Worm (Caenorhabditis elegans): ENCODE results near the gene bus-18.

Gene bus-18

ce11 chrV:11779310-11779709 lies 5.8 kb downstream of the bus-18 start:
- no peak for TF ChIP-seq flt-1 (GFP tag; IDR thresholded peaks at IDR 0.05)
- no peak for TF ChIP-seq B0310.2 (tag; optimal IDR thresholded peaks at IDR 0.05)
- no peak for TF ChIP-seq aly-1 (tag; optimal IDR thresholded peaks at IDR 0.05)
- TF ChIP-seq ceh-13 (GFP tag; optimal IDR thresholded peaks at IDR 0.05) = no peak
- no peak for TF ChIP-seq hmbx-1 (tag; optimal IDR thresholded peaks at IDR 0.05)
- TF ChIP-seq F13C5.2 (tag; optimal IDR thresholded peaks at IDR 0.05) = no peak

- no peak for TF ChIP-seq sea-1 (GFP tag; conservative IDR thresholded peaks at IDR 0.05)
- TF ChIP-seq tra-4 (tag; optimal IDR thresholded peaks at IDR 0.05) = no peak
- TF ChIP-seq pes-1 (GFP tag; IDR thresholded peaks at IDR 0.05) = no peak
- TF ChIP-seq tbx-11 (GFP tag; IDR thresholded peaks at IDR 0.05) = no peak
- no peak for TF ChIP-seq tbx-37 (GFP tag; conservative IDR thresholded peaks at IDR 0.05)
- TF ChIP-seq hnd-1 (tag; optimal IDR thresholded peaks at IDR 0.05) = no peak
- TF ChIP-seq aly-1 (tag; optimal IDR thresholded peaks at IDR 0.05) = no peak
- no peak for TF ChIP-seq ets-7 (tag; optimal IDR thresholded peaks at IDR 0.05)
These were observed 6.3 kb downstream of the bus-18 start for ce11 chrV:11779810-11780209.

DNA sequence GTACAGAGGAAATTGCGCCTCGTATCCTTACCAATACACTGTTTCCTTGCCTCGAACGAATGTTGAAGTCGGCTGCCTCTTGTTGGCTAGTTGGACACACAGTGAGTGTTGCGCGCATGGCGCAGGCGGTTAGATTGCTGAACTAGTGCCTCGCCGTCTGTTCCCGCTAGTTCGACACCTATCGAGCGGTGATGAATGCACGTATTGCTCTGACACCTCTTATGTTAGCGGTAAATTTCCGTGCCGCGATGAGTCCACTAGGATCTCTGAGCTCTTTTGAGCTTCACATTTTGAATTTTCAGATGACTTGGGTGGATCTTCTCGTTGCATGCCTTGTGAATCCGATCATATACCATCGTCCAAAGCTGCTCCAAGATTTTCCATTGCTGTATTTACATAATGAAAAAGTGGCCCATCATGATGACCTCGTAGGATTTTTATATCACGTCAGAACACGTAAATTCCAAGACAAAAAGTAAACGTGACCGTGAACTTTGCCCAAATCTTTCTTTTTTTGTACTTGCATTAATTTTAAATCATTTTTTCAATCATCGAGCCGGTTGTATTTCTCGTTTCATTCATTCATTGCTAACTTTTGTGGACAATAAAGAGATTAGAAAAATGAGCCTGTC lies 9.4 kb downstream of the bus-18 start, which contains the start of gene F55A11.11:
Gene F55A11.11 (plus strand): TSS at position 341 of the 632 bp plus-strand sequence.
- TF ChIP-seq scrt-1 (GFP tag; IDR thresholded peaks at IDR 0.05) (peak; percentile 97), ceh-36 (tag; optimal IDR thresholded peaks at IDR 0.05) (peak; percentile 95), hnd-1 (tag; optimal IDR thresholded peaks at IDR 0.05) (peak; percentile 89), sea-1 (GFP tag; conservative IDR thresholded peaks at IDR 0.05) (peak; percentile 99), pes-1 (GFP tag; IDR thresholded peaks at IDR 0.05) (peak; percentile 96), ceh-13 (GFP tag; optimal IDR thresholded peaks at IDR 0.05) (peak; percentile 94), tbx-11 (GFP tag; IDR thresholded peaks at IDR 0.05) (peak; percentile 99), B0310.2 (tag; optimal IDR thresholded peaks at IDR 0.05) (peak; percentile 94), F13C5.2 (tag; optimal IDR thresholded peaks at IDR 0.05) (peak; percentile 97), ets-7 (tag; optimal IDR thresholded peaks at IDR 0.05) (peak; percentile 80), hmg-4 (GFP tag; optimal IDR thresholded peaks at IDR 0.05) (peak; percentile 98), hmbx-1 (tag; optimal IDR thresholded peaks at IDR 0.05) (peak; percentile 80), aly-1 (tag; optimal IDR thresholded peaks at IDR 0.05) (peak; percentile 92), tra-4 (tag; optimal IDR thresholded peaks at IDR 0.05) (peak; percentile 91), flt-1 (GFP tag; IDR thresholded peaks at IDR 0.05) (peak; percentile 95), ama-1 (optimal IDR thresholded peaks at IDR 0.05) (no peak), tbx-37 (GFP tag; conservative IDR thresholded peaks at IDR 0.05) (peak; percentile 97)

ce11 chrV:11787258-11787657 lies 13.7 kb downstream of the bus-18 start, which contains the start of gene F55A11.7:
F55A11.7 (minus strand) TSS chrV:11787443.
- TF ChIP-seq ets-7 (tag; optimal IDR thresholded peaks at IDR 0.05) = no peak
- TF ChIP-seq scrt-1 (GFP tag; IDR thresholded peaks at IDR 0.05) = no peak
- TF ChIP-seq ceh-13 (GFP tag; optimal IDR thresholded peaks at IDR 0.05) = no peak
- no peak for TF ChIP-seq F13C5.2 (tag; optimal IDR thresholded peaks at IDR 0.05)
- no peak for TF ChIP-seq hnd-1 (tag; optimal IDR thresholded peaks at IDR 0.05)
- TF ChIP-seq aly-1 (tag; optimal IDR thresholded peaks at IDR 0.05) = no peak

DNA sequence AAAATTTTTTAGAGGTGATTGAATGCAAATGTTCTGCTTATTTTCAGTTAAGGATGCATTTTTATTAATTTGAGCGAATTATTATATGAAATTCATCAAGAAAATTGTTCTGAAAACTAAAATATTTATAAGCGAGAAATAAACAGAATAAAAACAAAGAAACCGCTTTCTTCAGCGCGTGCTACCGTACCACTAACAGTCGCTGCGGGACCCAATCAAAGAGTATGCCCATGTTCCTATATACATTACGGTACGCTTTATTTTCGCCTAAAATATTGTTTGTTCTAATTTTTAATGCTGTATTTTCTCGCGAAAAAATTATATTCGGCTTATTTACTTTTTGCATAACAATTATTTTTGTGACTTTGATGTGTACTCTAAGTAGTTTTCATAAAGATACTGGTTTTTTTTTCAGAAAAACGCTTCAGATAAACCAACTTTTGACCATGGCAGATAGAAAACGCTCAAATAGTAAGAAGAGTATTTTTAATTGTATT lies 14.3 kb downstream of the bus-18 start, which contains the start of gene F55A11.8:
Gene F55A11.8 (plus strand): TSS at position 447 of the 497 bp plus-strand sequence.
- TF ChIP-seq B0310.2 (tag; optimal IDR thresholded peaks at IDR 0.05) (no peak), sea-1 (GFP tag; conservative IDR thresholded peaks at IDR 0.05) (no peak), ceh-13 (GFP tag; optimal IDR thresholded peaks at IDR 0.05) (no peak), ets-7 (tag; optimal IDR thresholded peaks at IDR 0.05) (no peak), tra-4 (tag; optimal IDR thresholded peaks at IDR 0.05) (no peak), aly-1 (tag; optimal IDR thresholded peaks at IDR 0.05) (no peak)

- TF ChIP-seq sea-1 (GFP tag; conservative IDR thresholded peaks at IDR 0.05) = no peak
- no peak for TF ChIP-seq hmg-4 (GFP tag; optimal IDR thresholded peaks at IDR 0.05)
- TF ChIP-seq ama-1 (optimal IDR thresholded peaks at IDR 0.05) = no peak
- no peak for TF ChIP-seq tbx-11 (GFP tag; IDR thresholded peaks at IDR 0.05)
These were observed 16.0 kb downstream of the bus-18 start, which contains the start of gene D2023.1 for ce11 chrV:11789474-11789873. D2023.1 (plus strand) TSS chrV:11789550.

DNA sequence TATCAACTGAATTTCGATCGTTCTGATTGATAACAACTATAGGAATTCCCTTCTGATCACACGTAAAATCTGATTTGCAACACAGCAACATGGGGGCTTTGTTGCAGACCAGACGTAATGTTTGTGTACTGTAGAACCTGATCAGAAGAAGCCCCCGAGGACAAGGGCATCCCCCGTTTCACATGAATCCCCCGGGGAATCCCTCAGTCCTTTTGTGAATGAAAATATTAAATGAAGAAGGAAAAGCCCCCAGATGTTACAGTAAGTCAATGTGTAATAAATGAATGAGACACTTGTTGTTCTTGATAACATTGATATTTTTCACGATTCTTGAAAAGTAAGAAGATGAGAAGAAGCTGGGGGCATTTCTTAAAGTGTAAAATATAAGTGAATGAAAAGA lies 20.7 kb downstream of the bus-18 start:
- TF ChIP-seq F13C5.2 (tag; optimal IDR thresholded peaks at IDR 0.05) (no peak), hnd-1 (tag; optimal IDR thresholded peaks at IDR 0.05) (no peak)

DNA sequence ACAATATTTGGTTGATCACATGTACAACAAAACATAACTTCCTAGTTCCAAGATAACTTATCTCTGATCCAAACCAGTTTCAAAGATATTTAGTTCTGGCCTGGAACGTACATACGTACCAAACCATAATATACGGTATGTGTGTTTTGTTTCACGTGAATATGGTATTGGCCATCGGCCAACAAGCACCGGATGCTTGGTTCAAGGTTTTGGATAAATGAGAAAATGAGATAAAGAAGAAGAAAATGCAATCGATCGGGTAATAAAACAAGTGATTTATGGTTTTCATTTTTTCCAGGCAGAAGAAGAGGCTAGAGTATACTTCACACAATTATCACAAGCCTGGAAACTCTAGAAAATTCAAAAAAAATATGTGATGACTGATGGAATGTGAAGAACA lies 21.8 kb downstream of the bus-18 start:
- TF ChIP-seq ets-7 (tag; optimal IDR thresholded peaks at IDR 0.05) (no peak), sea-1 (GFP tag; conservative IDR thresholded peaks at IDR 0.05) (no peak), B0310.2 (tag; optimal IDR thresholded peaks at IDR 0.05) (no peak), tbx-37 (GFP tag; conservative IDR thresholded peaks at IDR 0.05) (no peak), ceh-36 (tag; optimal IDR thresholded peaks at IDR 0.05) (no peak), F13C5.2 (tag; optimal IDR thresholded peaks at IDR 0.05) (no peak), ceh-13 (GFP tag; optimal IDR thresholded peaks at IDR 0.05) (no peak), flt-1 (GFP tag; IDR thresholded peaks at IDR 0.05) (no peak), aly-1 (tag; optimal IDR thresholded peaks at IDR 0.05) (no peak), hnd-1 (tag; optimal IDR thresholded peaks at IDR 0.05) (no peak), ama-1 (optimal IDR thresholded peaks at IDR 0.05) (no peak), pes-1 (GFP tag; IDR thresholded peaks at IDR 0.05) (no peak), tbx-11 (GFP tag; IDR thresholded peaks at IDR 0.05) (no peak), scrt-1 (GFP tag; IDR thresholded peaks at IDR 0.05) (no peak), hmbx-1 (tag; optimal IDR thresholded peaks at IDR 0.05) (no peak), hmg-4 (GFP tag; optimal IDR thresholded peaks at IDR 0.05) (no peak), tra-4 (tag; optimal IDR thresholded peaks at IDR 0.05) (no peak)
